Worm (Caenorhabditis elegans): Measurements from ENCODE around the gene F54D12.9.

F54D12.9 gene

ce11 chrII:1402167-1402619 lies 20.7 kb upstream of the F54D12.9 start, which contains the start of gene Y51H7C.7:
Gene Y51H7C.7, plus strand, starts transcription at chrII:1402569.
- TF ChIP-seq fkh-10 (GFP tag; optimal IDR thresholded peaks at IDR 0.05): no peak
- peak; percentile 70 for TF ChIP-seq dpl-1 (GFP tag; optimal IDR thresholded peaks at IDR 0.05)
- TF ChIP-seq madf-5 (GFP tag; IDR thresholded peaks at IDR 0.05): no peak
- no peak for TF ChIP-seq T26A8.4 (GFP tag; IDR thresholded peaks at IDR 0.05)
- TF ChIP-seq Y48G9A.11 (GFP tag; IDR thresholded peaks at IDR 0.05): peak; percentile 50; the same call in 1 of the 2 replicates
- peak; percentile 51 for TF ChIP-seq rbr-2 (tag; optimal IDR thresholded peaks at IDR 0.05)
- peak; percentile 84 for TF ChIP-seq mes-2 (tag; optimal IDR thresholded peaks at IDR 0.05; ENCODE audit: poor library complexity, severe bottlenecking)
- TF ChIP-seq F49E8.2 (tag; optimal IDR thresholded peaks at IDR 0.05; ENCODE audit: borderline replicate concordance): peak; percentile 8
- TF ChIP-seq R02D3.7 (tag; optimal IDR thresholded peaks at IDR 0.05): no peak
- TF ChIP-seq nhr-28 (tag; optimal IDR thresholded peaks at IDR 0.05): peak; percentile 28
- peak; percentile 27; the same call in 1 of the 2 replicates for TF ChIP-seq dmd-6 (GFP tag; IDR thresholded peaks at IDR 0.05)
- peak; percentile 39 for TF ChIP-seq spr-1 (tag; optimal IDR thresholded peaks at IDR 0.05)
- TF ChIP-seq daf-12 (tag; optimal IDR thresholded peaks at IDR 0.05): no peak
- TF ChIP-seq dve-1 (tag; optimal IDR thresholded peaks at IDR 0.05; ENCODE audit: insufficient read depth): no peak
- peak; percentile 44 for TF ChIP-seq F37D6.2 (tag; optimal IDR thresholded peaks at IDR 0.05)
- no peak for TF ChIP-seq hif-1 (tag; optimal IDR thresholded peaks at IDR 0.05)
- TF ChIP-seq pha-4 (GFP tag; IDR thresholded peaks at IDR 0.05): no peak
- no peak for TF ChIP-seq pha-4 (tag; optimal IDR thresholded peaks at IDR 0.05)
- no peak for TF ChIP-seq snpc-1.2 (GFP tag; IDR thresholded peaks at IDR 0.05)
- TF ChIP-seq ZK546.5 (tag; optimal IDR thresholded peaks at IDR 0.05): no peak

- TF ChIP-seq saeg-2 (GFP tag; IDR thresholded peaks at IDR 0.05): no peak
- TF ChIP-seq nhr-111 (GFP tag; optimal IDR thresholded peaks at IDR 0.05): no peak
- no peak for TF ChIP-seq php-3 (GFP tag; IDR thresholded peaks at IDR 0.05)
These were observed 20.0 kb upstream of the F54D12.9 start, which contains the start of gene Y51H7C.8 for ce11 chrII:1401474-1401873. Gene Y51H7C.8, plus strand, starts transcription at chrII:1401774.

- no peak for TF ChIP-seq fos-1 (tag; optimal IDR thresholded peaks at IDR 0.05)
- TF ChIP-seq saeg-2 (GFP tag; IDR thresholded peaks at IDR 0.05): no peak
These were observed 18.6 kb upstream of the F54D12.9 start, which contains the start of gene F54D12.1 for ce11 chrII:1400105-1400504. Gene F54D12.1, plus strand, starts transcription at chrII:1400405.

ce11 chrII:1398396-1398795 lies 16.9 kb upstream of the F54D12.9 start, which contains the start of gene F54D12.2:
Gene F54D12.2, plus strand, starts transcription at chrII:1398696.
- TF ChIP-seq zfp-2 (tag; optimal IDR thresholded peaks at IDR 0.05) (no peak), ceh-28 (tag; optimal IDR thresholded peaks at IDR 0.05) (no peak), dmd-8 (GFP tag; IDR thresholded peaks at IDR 0.05) (no peak), ZK546.5 (tag; optimal IDR thresholded peaks at IDR 0.05) (no peak), ztf-11 (tag; optimal IDR thresholded peaks at IDR 0.05) (no peak), dmd-9 (GFP tag; IDR thresholded peaks at IDR 0.05) (no peak), nhr-10 (tag; optimal IDR thresholded peaks at IDR 0.05) (no peak), saeg-2 (GFP tag; IDR thresholded peaks at IDR 0.05) (no peak), egl-27 (tag; optimal IDR thresholded peaks at IDR 0.05) (no peak), jun-1 (tag; optimal IDR thresholded peaks at IDR 0.05) (no peak), madf-5 (GFP tag; IDR thresholded peaks at IDR 0.05) (no peak), D1046.2 (GFP tag; IDR thresholded peaks at IDR 0.05) (no peak), lin-1 (GFP tag; IDR thresholded peaks at IDR 0.05) (no peak), lsy-2 (tag; optimal IDR thresholded peaks at IDR 0.05) (no peak), nhr-11 (tag; optimal IDR thresholded peaks at IDR 0.05) (no peak)

Measured in whole organism, L4 larva.